1 fruit fly cellular context compared by ENCODE assay signal in the genomic region with DNA sequence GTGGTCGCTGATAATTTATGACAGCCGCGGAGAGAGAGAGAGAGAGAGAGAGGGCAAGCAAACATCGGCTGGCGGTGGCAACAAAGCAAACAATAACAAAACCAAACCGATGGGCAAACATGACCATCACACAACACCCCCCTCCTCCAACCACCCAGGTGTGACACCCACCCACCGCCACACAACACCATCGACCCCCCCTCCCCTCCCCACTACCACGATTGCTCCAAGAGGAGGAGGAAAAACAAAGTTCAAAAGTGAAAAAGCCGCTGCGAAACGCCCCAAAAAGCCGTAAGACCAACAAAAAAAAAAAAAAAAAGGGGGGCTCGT.
TF ChIP-seq lines count a peak whose summit lies in the region.

No protein-coding gene starts in this region.

TF ChIP-seq in whole organism, embryonic, 481 proteins besides CTCF, POLR2A, EP300 and RAD21 (continued from another document):
- peak; percentile 3 for TF ChIP-seq dmrt99B (tag; optimal IDR thresholded peaks at IDR 0.05; lab: Kevin White, UChicago)
- TF ChIP-seq wdn (GFP tag; IDR thresholded peaks at IDR 0.05; lab: Robert Waterston, UW), result no peak
- no peak for TF ChIP-seq Hr3 (GFP tag; optimal IDR thresholded peaks at IDR 0.05; lab: Kevin White, UChicago)
- no peak for TF ChIP-seq ap (GFP tag; IDR thresholded peaks at IDR 0.05; lab: Robert Waterston, UW)
- peak; percentile 12 to 37 for TF ChIP-seq Trl (optimal IDR thresholded peaks at IDR 0.05; lab: Kevin White, UChicago)
- TF ChIP-seq Trl (GFP tag; optimal IDR thresholded peaks at IDR 0.05; lab: Kevin White, UChicago), result no peak
- no peak for TF ChIP-seq Spps (tag; optimal IDR thresholded peaks at IDR 0.05; lab: Kevin White, UChicago)
- TF ChIP-seq Ptx1 (GFP tag; IDR thresholded peaks at IDR 0.05; lab: Robert Waterston, UW), result no peak
- no peak for TF ChIP-seq sd (tag; optimal IDR thresholded peaks at IDR 0.05; lab: Kevin White, UChicago)
- TF ChIP-seq CG18262 (tag; optimal IDR thresholded peaks at IDR 0.05; lab: Kevin White, UChicago), result peak; percentile 11
- peak; percentile 1 for TF ChIP-seq gem (tag; optimal IDR thresholded peaks at IDR 0.05; lab: Kevin White, UChicago)
- TF ChIP-seq tll (GFP tag; optimal IDR thresholded peaks at IDR 0.05; lab: Kevin White, UChicago), result no peak
- TF ChIP-seq kni (GFP tag; optimal IDR thresholded peaks at IDR 0.05; lab: Kevin White, UChicago), result peak; percentile 92
- peak; percentile 8 for TF ChIP-seq CG1832 (GFP tag; optimal IDR thresholded peaks at IDR 0.05; lab: Kevin White, UChicago)
- TF ChIP-seq CG2116 (GFP tag; optimal IDR thresholded peaks at IDR 0.05; lab: Kevin White, UChicago), result no peak
- TF ChIP-seq gfzf (GFP tag; optimal IDR thresholded peaks at IDR 0.05; lab: Kevin White, UChicago), result no peak
- TF ChIP-seq CG12769 (tag; optimal IDR thresholded peaks at IDR 0.05; lab: Kevin White, UChicago), result no peak
- no peak for TF ChIP-seq da (GFP tag; optimal IDR thresholded peaks at IDR 0.05; lab: Kevin White, UChicago)
- peak; percentile 1; the same call in 1 of the 2 replicates for TF ChIP-seq E2f1 (GFP tag; IDR thresholded peaks at IDR 0.05; lab: Robert Waterston, UW)
- TF ChIP-seq en (GFP tag; optimal IDR thresholded peaks at IDR 0.05; lab: Kevin White, UChicago), result no peak
- no peak for TF ChIP-seq hb (GFP tag; IDR thresholded peaks at IDR 0.05; lab: Robert Waterston, UW; ENCODE audit: partially characterized antibody)
- no peak for TF ChIP-seq Rx (GFP tag; IDR thresholded peaks at IDR 0.05; lab: Robert Waterston, UW)
- TF ChIP-seq CG32532 (GFP tag; IDR thresholded peaks at IDR 0.05; lab: Robert Waterston, UW), result no peak
- TF ChIP-seq Dref (GFP tag; IDR thresholded peaks at IDR 0.05; lab: Robert Waterston, UW), result no peak
- TF ChIP-seq CG7556 (GFP tag; optimal IDR thresholded peaks at IDR 0.05; lab: Kevin White, UChicago), result peak; percentile 0
- no peak for TF ChIP-seq emc (GFP tag; optimal IDR thresholded peaks at IDR 0.05; lab: Kevin White, UChicago)
- no peak for TF ChIP-seq abd-A (tag; optimal IDR thresholded peaks at IDR 0.05; lab: Kevin White, UChicago)
- no peak for TF ChIP-seq slou (GFP tag; optimal IDR thresholded peaks at IDR 0.05; lab: Kevin White, UChicago)
- no peak for TF ChIP-seq CG6813 (GFP tag; optimal IDR thresholded peaks at IDR 0.05; lab: Kevin White, UChicago)
- TF ChIP-seq CG3726 (GFP tag; IDR thresholded peaks at IDR 0.05; lab: Robert Waterston, UW), result no peak
- TF ChIP-seq Vsx1 (GFP tag; optimal IDR thresholded peaks at IDR 0.05; lab: Kevin White, UChicago), result peak; percentile 23
- TF ChIP-seq Antp (GFP tag; optimal IDR thresholded peaks at IDR 0.05; lab: Kevin White, UChicago), result no peak
- TF ChIP-seq peb (GFP tag; IDR thresholded peaks at IDR 0.05; lab: Robert Waterston, UW), result no peak
- peak; percentile 8 for TF ChIP-seq CG1529 (GFP tag; optimal IDR thresholded peaks at IDR 0.05; lab: Kevin White, UChicago)
- peak; percentile 34 for TF ChIP-seq run (tag; optimal IDR thresholded peaks at IDR 0.05; lab: Kevin White, UChicago)
- peak; percentile 50 for TF ChIP-seq CG1603 (tag; optimal IDR thresholded peaks at IDR 0.05; lab: Kevin White, UChicago)
- no peak for TF ChIP-seq CG3838 (GFP tag; optimal IDR thresholded peaks at IDR 0.05; lab: Kevin White, UChicago)
- TF ChIP-seq unpg (GFP tag; optimal IDR thresholded peaks at IDR 0.05; lab: Kevin White, UChicago), result peak; percentile 18
- no peak for TF ChIP-seq Bgb (GFP tag; IDR thresholded peaks at IDR 0.05; lab: Robert Waterston, UW; ENCODE audit: partially characterized antibody)
- TF ChIP-seq Gsc (GFP tag; IDR thresholded peaks at IDR 0.05; lab: Robert Waterston, UW), result no peak
- TF ChIP-seq croc (GFP tag; conservative IDR thresholded peaks at IDR 0.05; lab: Robert Waterston, UW), result 0 out of 3 replicates have a peak, but pooled peaks have one; percentile 1
- peak; percentile 1 for TF ChIP-seq CrebB (tag; optimal IDR thresholded peaks at IDR 0.05; lab: Kevin White, UChicago)
- TF ChIP-seq Drgx (GFP tag; IDR thresholded peaks at IDR 0.05; lab: Robert Waterston, UW), result no peak
- no peak for TF ChIP-seq Eip74EF (GFP tag; optimal IDR thresholded peaks at IDR 0.05; lab: Kevin White, UChicago)
- no peak for TF ChIP-seq CG18011 (GFP tag; optimal IDR thresholded peaks at IDR 0.05; lab: Kevin White, UChicago)
- no peak for TF ChIP-seq CG7987 (GFP tag; optimal IDR thresholded peaks at IDR 0.05; lab: Kevin White, UChicago)
- TF ChIP-seq ab (GFP tag; optimal IDR thresholded peaks at IDR 0.05; lab: Kevin White, UChicago), result no peak
- TF ChIP-seq knrl (GFP tag; IDR thresholded peaks at IDR 0.05; lab: Robert Waterston, UW; ENCODE audit: partially characterized antibody), result peak; percentile 12; the same call in 1 of the 3 replicates
- no peak for TF ChIP-seq pita (GFP tag; optimal IDR thresholded peaks at IDR 0.05; lab: Kevin White, UChicago)
- TF ChIP-seq CG11696 (GFP tag; IDR thresholded peaks at IDR 0.05; lab: Robert Waterston, UW), result 0 out of 2 replicates have a peak, but pooled peaks have one; percentile 5
- no peak for TF ChIP-seq Nf-YC (tag; optimal IDR thresholded peaks at IDR 0.05; lab: Kevin White, UChicago)
- no peak for TF ChIP-seq CG10654 (GFP tag; optimal IDR thresholded peaks at IDR 0.05; lab: Kevin White, UChicago)
- TF ChIP-seq ase (GFP tag; IDR thresholded peaks at IDR 0.05; lab: Robert Waterston, UW), result no peak
- no peak for TF ChIP-seq CG2889 (GFP tag; IDR thresholded peaks at IDR 0.05; lab: Robert Waterston, UW)
- TF ChIP-seq lilli (GFP tag; optimal IDR thresholded peaks at IDR 0.05; lab: Kevin White, UChicago), result no peak
- no peak for TF ChIP-seq CG11085 (GFP tag; IDR thresholded peaks at IDR 0.05; lab: Robert Waterston, UW)
- TF ChIP-seq Ada2b (GFP tag; IDR thresholded peaks at IDR 0.05; lab: Robert Waterston, UW), result no peak
- no peak for TF ChIP-seq B-H2 (GFP tag; optimal IDR thresholded peaks at IDR 0.05; lab: Kevin White, UChicago)
- no peak for TF ChIP-seq Atf6 (GFP tag; IDR thresholded peaks at IDR 0.05; lab: Robert Waterston, UW)
- no peak for TF ChIP-seq CG12104 (GFP tag; optimal IDR thresholded peaks at IDR 0.05; lab: Kevin White, UChicago)
- no peak for TF ChIP-seq Doc2 (GFP tag; IDR thresholded peaks at IDR 0.05; lab: Robert Waterston, UW)
- TF ChIP-seq Ravus (GFP tag; IDR thresholded peaks at IDR 0.05; lab: Robert Waterston, UW), result no peak
- TF ChIP-seq dmrt11E (tag; optimal IDR thresholded peaks at IDR 0.05; lab: Kevin White, UChicago), result peak; percentile 2
- no peak for TF ChIP-seq CG4707 (GFP tag; optimal IDR thresholded peaks at IDR 0.05; lab: Kevin White, UChicago)
- 0 out of 2 replicates have a peak, but pooled peaks have one; percentile 2 for TF ChIP-seq CG43689 (GFP tag; IDR thresholded peaks at IDR 0.05; lab: Robert Waterston, UW)
- TF ChIP-seq NFAT (GFP tag; IDR thresholded peaks at IDR 0.05; lab: Robert Waterston, UW), result no peak
- TF ChIP-seq CG6175 (GFP tag; IDR thresholded peaks at IDR 0.05; lab: Robert Waterston, UW), result no peak
- peak; percentile 35 for TF ChIP-seq ATbp (GFP tag; optimal IDR thresholded peaks at IDR 0.05; lab: Kevin White, UChicago)
- no peak for TF ChIP-seq CG9932 (GFP tag; IDR thresholded peaks at IDR 0.05; lab: Robert Waterston, UW)
- TF ChIP-seq CG10366 (GFP tag; IDR thresholded peaks at IDR 0.05; lab: Robert Waterston, UW), result no peak
- peak; percentile 30 for TF ChIP-seq CG6254 (GFP tag; optimal IDR thresholded peaks at IDR 0.05; lab: Kevin White, UChicago)
- TF ChIP-seq CG4854 (GFP tag; optimal IDR thresholded peaks at IDR 0.05; lab: Kevin White, UChicago), result no peak
- TF ChIP-seq CG11456 (GFP tag; IDR thresholded peaks at IDR 0.05; lab: Robert Waterston, UW), result no peak
- TF ChIP-seq bsh (GFP tag; optimal IDR thresholded peaks at IDR 0.05; lab: Kevin White, UChicago), result peak in 1 of 2 experiments; percentile 12
- TF ChIP-seq lbe (GFP tag; optimal IDR thresholded peaks at IDR 0.05; lab: Kevin White, UChicago), result no peak
- TF ChIP-seq CG17829 (tag; optimal IDR thresholded peaks at IDR 0.05; lab: Kevin White, UChicago), result no peak
- TF ChIP-seq CG16863 (GFP tag; optimal IDR thresholded peaks at IDR 0.05; lab: Kevin White, UChicago), result no peak
- TF ChIP-seq CG33213 (GFP tag; optimal IDR thresholded peaks at IDR 0.05; lab: Kevin White, UChicago), result no peak
- no peak for TF ChIP-seq ro (GFP tag; IDR thresholded peaks at IDR 0.05; lab: Robert Waterston, UW)
- 0 out of 3 replicates have a peak, but pooled peaks have one; percentile 41 for TF ChIP-seq z (GFP tag; IDR thresholded peaks at IDR 0.05; lab: Robert Waterston, UW)
- TF ChIP-seq mirr (GFP tag; optimal IDR thresholded peaks at IDR 0.05; lab: Kevin White, UChicago), result no peak
- TF ChIP-seq gcm (GFP tag; optimal IDR thresholded peaks at IDR 0.05; lab: Kevin White, UChicago), result no peak
- TF ChIP-seq Max (GFP tag; optimal IDR thresholded peaks at IDR 0.05; lab: Kevin White, UChicago), result no peak
- TF ChIP-seq C15 (GFP tag; IDR thresholded peaks at IDR 0.05; lab: Robert Waterston, UW), result no peak
- peak; percentile 0 for TF ChIP-seq CoRest (tag; optimal IDR thresholded peaks at IDR 0.05; lab: Kevin White, UChicago)
- no peak for TF ChIP-seq CG8944 (GFP tag; optimal IDR thresholded peaks at IDR 0.05; lab: Kevin White, UChicago)
- TF ChIP-seq nau (GFP tag; optimal IDR thresholded peaks at IDR 0.05; lab: Kevin White, UChicago), result no peak
- TF ChIP-seq CG10543 (GFP tag; optimal IDR thresholded peaks at IDR 0.05; lab: Kevin White, UChicago), result peak; percentile 2
- TF ChIP-seq fd64A (GFP tag; optimal IDR thresholded peaks at IDR 0.05; lab: Kevin White, UChicago), result no peak
- TF ChIP-seq CG8359 (GFP tag; optimal IDR thresholded peaks at IDR 0.05; lab: Kevin White, UChicago; ENCODE audit: borderline replicate concordance), result peak; percentile 64
- no peak for TF ChIP-seq odd (GFP tag; optimal IDR thresholded peaks at IDR 0.05; lab: Kevin White, UChicago)
- TF ChIP-seq bbx (GFP tag; IDR thresholded peaks at IDR 0.05; lab: Robert Waterston, UW; ENCODE audit: partially characterized antibody), result no peak
- TF ChIP-seq CG18476 (GFP tag; optimal IDR thresholded peaks at IDR 0.05; lab: Kevin White, UChicago), result no peak
- no peak for TF ChIP-seq CG42726 (GFP tag; IDR thresholded peaks at IDR 0.05; lab: Robert Waterston, UW; ENCODE audit: partially characterized antibody)
- TF ChIP-seq pan (optimal IDR thresholded peaks at IDR 0.05; lab: Kevin White, UChicago), result no peak
- TF ChIP-seq pan (GFP tag; optimal IDR thresholded peaks at IDR 0.05 in 1 of 2, IDR thresholded peaks at IDR 0.05 in 1 of 2), result no peak
- no peak for TF ChIP-seq Hsf (GFP tag; optimal IDR thresholded peaks at IDR 0.05; lab: Kevin White, UChicago)
- no peak for TF ChIP-seq CG8281 (tag; optimal IDR thresholded peaks at IDR 0.05; lab: Kevin White, UChicago)
- no peak for TF ChIP-seq MTF-1 (GFP tag; optimal IDR thresholded peaks at IDR 0.05; lab: Kevin White, UChicago; ENCODE audit: borderline replicate concordance)
- no peak for TF ChIP-seq Pdp1 (GFP tag; optimal IDR thresholded peaks at IDR 0.05; lab: Kevin White, UChicago)
- no peak for TF ChIP-seq NK7.1 (GFP tag; optimal IDR thresholded peaks at IDR 0.05; lab: Kevin White, UChicago)
- no peak for TF ChIP-seq jumu (GFP tag; optimal IDR thresholded peaks at IDR 0.05; lab: Kevin White, UChicago)
- TF ChIP-seq cas (GFP tag; IDR thresholded peaks at IDR 0.05; lab: Robert Waterston, UW), result no peak
- no peak for TF ChIP-seq btn (GFP tag; optimal IDR thresholded peaks at IDR 0.05; lab: Kevin White, UChicago)
- TF ChIP-seq CG11504 (tag; optimal IDR thresholded peaks at IDR 0.05; lab: Kevin White, UChicago), result peak; percentile 68
- TF ChIP-seq eyg (GFP tag; optimal IDR thresholded peaks at IDR 0.05; lab: Kevin White, UChicago), result no peak
- peak; percentile 23 for TF ChIP-seq BtbVII (GFP tag; optimal IDR thresholded peaks at IDR 0.05; lab: Kevin White, UChicago)
- TF ChIP-seq BEAF-32 (GFP tag; optimal IDR thresholded peaks at IDR 0.05; lab: Kevin White, UChicago), result no peak
- TF ChIP-seq zf30C (GFP tag; optimal IDR thresholded peaks at IDR 0.05; lab: Kevin White, UChicago), result no peak
- peak; percentile 20 for TF ChIP-seq lab (GFP tag; optimal IDR thresholded peaks at IDR 0.05; lab: Kevin White, UChicago)
- no peak for TF ChIP-seq CkIIα-i1 (GFP tag; IDR thresholded peaks at IDR 0.05; lab: Robert Waterston, UW)
- TF ChIP-seq CG12155 (GFP tag; optimal IDR thresholded peaks at IDR 0.05; lab: Kevin White, UChicago), result no peak
- no peak for TF ChIP-seq HmgZ (tag; optimal IDR thresholded peaks at IDR 0.05; lab: Kevin White, UChicago)
- no peak for TF ChIP-seq CG7839 (tag; optimal IDR thresholded peaks at IDR 0.05; lab: Kevin White, UChicago)
- TF ChIP-seq sug (tag; optimal IDR thresholded peaks at IDR 0.05; lab: Kevin White, UChicago), result peak; percentile 52
- TF ChIP-seq fd3F (GFP tag; optimal IDR thresholded peaks at IDR 0.05; lab: Kevin White, UChicago), result no peak
- TF ChIP-seq CG1024 (GFP tag; IDR thresholded peaks at IDR 0.05; lab: Robert Waterston, UW), result no peak
- TF ChIP-seq CG1233 (GFP tag; optimal IDR thresholded peaks at IDR 0.05; lab: Kevin White, UChicago), result no peak
- TF ChIP-seq crol (GFP tag; IDR thresholded peaks at IDR 0.05; lab: Robert Waterston, UW), result peak; percentile 79
- no peak for TF ChIP-seq Hey (tag; optimal IDR thresholded peaks at IDR 0.05; lab: Kevin White, UChicago)
- TF ChIP-seq CG4424 (GFP tag; optimal IDR thresholded peaks at IDR 0.05; lab: Kevin White, UChicago), result no peak
- TF ChIP-seq az2 (GFP tag; optimal IDR thresholded peaks at IDR 0.05; lab: Kevin White, UChicago), result no peak
- no peak for TF ChIP-seq CG8290 (GFP tag; optimal IDR thresholded peaks at IDR 0.05; lab: Kevin White, UChicago)
- no peak for TF ChIP-seq CG8290 (tag; optimal IDR thresholded peaks at IDR 0.05; lab: Kevin White, UChicago)
- TF ChIP-seq ftz-f1 (GFP tag; optimal IDR thresholded peaks at IDR 0.05; lab: Kevin White, UChicago), result no peak
- TF ChIP-seq org-1 (GFP tag; optimal IDR thresholded peaks at IDR 0.05; lab: Kevin White, UChicago), result peak; percentile 19
- 0 out of 2 replicates have a peak, but pooled peaks have one; percentile 1 for TF ChIP-seq ham (GFP tag; IDR thresholded peaks at IDR 0.05; lab: Robert Waterston, UW)
- TF ChIP-seq nmo (GFP tag; optimal IDR thresholded peaks at IDR 0.05; lab: Kevin White, UChicago), result no peak
- no peak for TF ChIP-seq wek (GFP tag; optimal IDR thresholded peaks at IDR 0.05; lab: Kevin White, UChicago)
